Fruit fly (Drosophila melanogaster) whole organism, embryonic: ENCODE measurements around the gene Cyp12a5.

Experiments used
- Atf3 ChIP-seq: fragments of 200-800 bp; sonication (Bioruptor generic); optimal IDR thresholded peaks from 3 replicates; lab custom pipeline; 2016; ENCODE audit warnings: missing biosample characterization, missing genetic modification characterization
- C15 ChIP-seq: fragments of 200-800 bp; sonication (Bioruptor generic); IDR thresholded peaks from 3 replicates; pipeline ENCODE4 v1.3.6; 2022; ENCODE audit warnings: missing biosample characterization, missing genetic modification characterization
- CG10267 ChIP-seq: fragments of 200-800 bp; sonication (Bioruptor generic); optimal IDR thresholded peaks from 2 replicates; lab custom pipeline; 2018; ENCODE audit warnings: missing biosample characterization, mild to moderate bottlenecking, missing genetic modification characterization, moderate library complexity
- CG11247 ChIP-seq: fragments of 200-800 bp; sonication (Bioruptor generic); IDR thresholded peaks from 2 replicates; pipeline ENCODE4 v1.3.6; 2022; ENCODE audit warnings: missing biosample characterization, missing genetic modification characterization
- CG13424 ChIP-seq: fragments of 200-800 bp; sonication (Bioruptor generic); optimal IDR thresholded peaks from 2 replicates; lab custom pipeline; 2019; ENCODE audit warnings: missing biosample characterization, mild to moderate bottlenecking, missing genetic modification characterization, moderate library complexity
- CG14965 ChIP-seq: fragments of 200-800 bp; sonication (Bioruptor generic); optimal IDR thresholded peaks from 2 replicates; lab custom pipeline; 2016; ENCODE audit warnings: missing biosample characterization, missing genetic modification characterization, borderline replicate concordance
- CG15073 ChIP-seq: fragments of 200-800 bp; sonication (Bioruptor generic); optimal IDR thresholded peaks from 2 replicates; lab custom pipeline; 2016; ENCODE audit warnings: missing biosample characterization, missing genetic modification characterization
- CG1832 ChIP-seq: fragments of 200-800 bp; sonication (Bioruptor generic); optimal IDR thresholded peaks from 2 replicates; lab custom pipeline; 2017; ENCODE audit warnings: missing biosample characterization, mild to moderate bottlenecking, missing genetic modification characterization, inconsistent platforms
- CG2120 ChIP-seq: fragments of 200-800 bp; sonication (Bioruptor generic); optimal IDR thresholded peaks from 3 replicates; lab custom pipeline; 2016; ENCODE audit warnings: missing biosample characterization, missing genetic modification characterization
- CG30403 ChIP-seq: fragments of 200-800 bp; sonication (Bioruptor generic); optimal IDR thresholded peaks from 3 replicates; lab custom pipeline; 2016; ENCODE audit warnings: missing biosample characterization, missing genetic modification characterization
- CG32767 ChIP-seq: fragments of 200-800 bp; sonication (Bioruptor generic); IDR thresholded peaks from 2 replicates; pipeline ENCODE4 v1.3.6; 2022; ENCODE audit warnings: missing biosample characterization, missing genetic modification characterization
- CG43689 ChIP-seq: fragments of 200-800 bp; sonication (Bioruptor generic); IDR thresholded peaks from 2 replicates; pipeline ENCODE4 v1.3.6; 2022; ENCODE audit warnings: missing biosample characterization, missing genetic modification characterization
- CG6689 ChIP-seq: fragments of 200-800 bp; sonication (Bioruptor generic); IDR thresholded peaks from 2 replicates; pipeline ENCODE4 v1.3.6; 2022; ENCODE audit warnings: missing biosample characterization, missing genetic modification characterization
- CG7357 ChIP-seq: fragments of 200-800 bp; sonication (Bioruptor generic); IDR thresholded peaks from 3 replicates; pipeline ENCODE4 v1.3.6; 2022; ENCODE audit warnings: missing biosample characterization, missing genetic modification characterization
- CG7372 ChIP-seq: fragments of 200-800 bp; sonication (Bioruptor generic); IDR thresholded peaks from 2 replicates; pipeline ENCODE4 v1.3.6; 2022; ENCODE audit warnings: missing biosample characterization, missing genetic modification characterization
- CG7745 ChIP-seq: fragments of 200-800 bp; sonication (Bioruptor generic); optimal IDR thresholded peaks from 2 replicates; lab custom pipeline; 2018; ENCODE audit warnings: missing biosample characterization, mild to moderate bottlenecking, missing genetic modification characterization, moderate library complexity
- CG7786 ChIP-seq: fragments of 200-800 bp; sonication (Bioruptor generic); optimal IDR thresholded peaks from 2 replicates; lab custom pipeline; 2016; ENCODE audit warnings: missing biosample characterization, missing genetic modification characterization
- CG8944 ChIP-seq: fragments of 200-800 bp; sonication (Bioruptor generic); optimal IDR thresholded peaks from 3 replicates; lab custom pipeline; 2016; ENCODE audit warnings: missing biosample characterization, missing genetic modification characterization
- CG9932 ChIP-seq: fragments of 200-800 bp; sonication (Bioruptor generic); IDR thresholded peaks from 2 replicates; pipeline ENCODE4 v1.3.6; 2022; ENCODE audit warnings: missing biosample characterization, missing genetic modification characterization
- Chrac-16 ChIP-seq: fragments of 200-800 bp; sonication (Bioruptor generic); optimal IDR thresholded peaks from 3 replicates; lab custom pipeline; 2016; ENCODE audit warnings: missing biosample characterization, missing genetic modification characterization
- CrebB ChIP-seq: fragments of 200-800 bp; sonication (Bioruptor generic); optimal IDR thresholded peaks from 3 replicates; lab custom pipeline; 2018; ENCODE audit warnings: missing biosample characterization, mild to moderate bottlenecking, missing genetic modification characterization
- Deaf1 ChIP-seq: fragments of 200-800 bp; optimal IDR thresholded peaks from 3 replicates; lab custom pipeline; 2019; ENCODE audit warnings: missing biosample characterization, mild to moderate bottlenecking, missing genetic modification characterization, moderate library complexity
- Elba2 ChIP-seq: fragments of 200-800 bp; sonication (Bioruptor generic); optimal IDR thresholded peaks from 3 replicates; lab custom pipeline; 2016; ENCODE audit warnings: missing biosample characterization, missing genetic modification characterization
- Ets65A ChIP-seq: fragments of 200-800 bp; sonication (Bioruptor generic); peaks from one replicate; lab custom pipeline; 2016; ENCODE audit warnings: missing biosample characterization, missing genetic modification characterization
- Hsf ChIP-seq: fragments of 200-800 bp; sonication (Bioruptor generic); optimal IDR thresholded peaks from 3 replicates; lab custom pipeline; 2016; ENCODE audit warnings: missing biosample characterization, missing genetic modification characterization
- Lpt ChIP-seq: fragments of >200 bp; optimal IDR thresholded peaks from 2 replicates; lab custom pipeline; 2018; ENCODE audit warnings: missing biosample characterization, missing genetic modification characterization
- Max ChIP-seq: fragments of 200-800 bp; sonication (Bioruptor generic); optimal IDR thresholded peaks from 2 replicates; lab custom pipeline; 2016; ENCODE audit warnings: missing biosample characterization, mild to moderate bottlenecking, missing genetic modification characterization
- Meics ChIP-seq: fragments of 200-800 bp; sonication (Bioruptor generic); optimal IDR thresholded peaks from 2 replicates; lab custom pipeline; 2017; ENCODE audit warnings: missing biosample characterization, mild to moderate bottlenecking, missing genetic modification characterization
- Oli ChIP-seq: fragments of 200-800 bp; sonication (Bioruptor generic); optimal IDR thresholded peaks from 2 replicates; lab custom pipeline; 2018; ENCODE audit warnings: missing biosample characterization, mild to moderate bottlenecking, missing genetic modification characterization, moderate library complexity
- Ptx1 ChIP-seq: fragments of 200-800 bp; sonication (Bioruptor generic); IDR thresholded peaks from 2 replicates; pipeline ENCODE4 v1.3.6; 2022; ENCODE audit warnings: missing biosample characterization, missing genetic modification characterization
- Stat92E ChIP-seq, 3 experiments: fragments of >200 bp in 2 of 3; fragments of 200-800 bp in 1 of 3; sonication (Bioruptor generic) in 1 of 3; optimal IDR thresholded peaks; 2 replicates each; lab custom pipeline; 2017 to 2019; ENCODE audit warnings: missing biosample characterization in 3 of 3, missing genetic modification characterization in 3 of 3, mild to moderate bottlenecking in 1 of 3, moderate library complexity in 1 of 3
- chif ChIP-seq, 2 experiments: fragments of 200-800 bp; sonication (Bioruptor generic); optimal IDR thresholded peaks; 3 replicates each; lab custom pipeline; 2016; ENCODE audit warnings: missing biosample characterization in 2 of 2, missing genetic modification characterization in 2 of 2
- corto ChIP-seq: fragments of 200-800 bp; sonication (Bioruptor generic); optimal IDR thresholded peaks from 2 replicates; lab custom pipeline; 2016; ENCODE audit warnings: missing biosample characterization, mild to moderate bottlenecking, missing genetic modification characterization, moderate library complexity
- da ChIP-seq: fragments of 200-800 bp; sonication (Bioruptor generic); optimal IDR thresholded peaks from 2 replicates; lab custom pipeline; 2016; ENCODE audit warnings: missing biosample characterization, missing genetic modification characterization
- dimm ChIP-seq: fragments of 200-800 bp; sonication (Bioruptor generic); IDR thresholded peaks from 2 replicates; pipeline ENCODE4 v1.3.6; 2022; ENCODE audit warnings: missing biosample characterization, missing genetic modification characterization
- dmrt11E ChIP-seq: fragments of 200-800 bp; sonication (Bioruptor generic); optimal IDR thresholded peaks from 3 replicates; lab custom pipeline; 2018; ENCODE audit warnings: missing biosample characterization, mild to moderate bottlenecking, missing genetic modification characterization, moderate library complexity
- dmrt99B ChIP-seq: fragments of 200-800 bp; sonication (Bioruptor generic); optimal IDR thresholded peaks from 2 replicates; lab custom pipeline; 2018; ENCODE audit warnings: missing biosample characterization, mild to moderate bottlenecking, missing genetic modification characterization, moderate library complexity
- dpn ChIP-seq, 2 experiments: fragments of 200-800 bp; sonication (Bioruptor generic); optimal IDR thresholded peaks; 3 replicates each; lab custom pipeline; 2016; ENCODE audit warnings: missing biosample characterization in 2 of 2, missing genetic modification characterization in 2 of 2
- eyg ChIP-seq: fragments of 200-800 bp; sonication (Bioruptor generic); optimal IDR thresholded peaks from 3 replicates; lab custom pipeline; 2016; ENCODE audit warnings: missing biosample characterization, missing genetic modification characterization
- fru ChIP-seq: fragments of >200 bp; optimal IDR thresholded peaks from 2 replicates; lab custom pipeline; 2017
- gt ChIP-seq: fragments of 200-800 bp; sonication (Bioruptor generic); IDR thresholded peaks from 2 replicates; pipeline ENCODE4 v1.3.6; 2022; ENCODE audit warnings: missing biosample characterization, missing genetic modification characterization
- lbe ChIP-seq: fragments of 200-800 bp; sonication (Bioruptor generic); optimal IDR thresholded peaks from 2 replicates; lab custom pipeline; 2016; ENCODE audit warnings: missing biosample characterization, mild to moderate bottlenecking, missing genetic modification characterization
- onecut ChIP-seq: fragments of 200-800 bp; sonication (Bioruptor generic); IDR thresholded peaks from 2 replicates; pipeline ENCODE4 v1.3.6; 2022; ENCODE audit warnings: missing biosample characterization, missing genetic modification characterization
- p53 ChIP-seq: fragments of 200-800 bp; sonication (Bioruptor generic); optimal IDR thresholded peaks from 2 replicates; lab custom pipeline; 2016; ENCODE audit warnings: missing biosample characterization, missing genetic modification characterization
- psq ChIP-seq: fragments of 200-800 bp; sonication (Bioruptor generic); optimal IDR thresholded peaks from 2 replicates; lab custom pipeline; 2017; ENCODE audit warnings: missing biosample characterization, missing genetic modification characterization
- schlank ChIP-seq: fragments of 200-800 bp; sonication (Bioruptor generic); optimal IDR thresholded peaks from 2 replicates; lab custom pipeline; 2018; ENCODE audit warnings: missing biosample characterization, mild to moderate bottlenecking, missing genetic modification characterization
- scrt ChIP-seq: fragments of 200-800 bp; sonication (Bioruptor generic); optimal IDR thresholded peaks from 2 replicates; lab custom pipeline; 2018; ENCODE audit warnings: missing biosample characterization, mild to moderate bottlenecking, missing genetic modification characterization, moderate library complexity
- seq ChIP-seq: fragments of 200-800 bp; sonication (Bioruptor generic); IDR thresholded peaks from 2 replicates; pipeline ENCODE4 v1.3.6; 2022; ENCODE audit warnings: missing biosample characterization, missing genetic modification characterization
- shn ChIP-seq: fragments of 200-800 bp; sonication (Bioruptor generic); optimal IDR thresholded peaks from 3 replicates; lab custom pipeline; 2016; ENCODE audit warnings: missing biosample characterization, missing genetic modification characterization
- slp2 ChIP-seq: fragments of 200-800 bp; sonication (Bioruptor generic); optimal IDR thresholded peaks from 2 replicates; lab custom pipeline; 2016; ENCODE audit warnings: missing biosample characterization, missing genetic modification characterization
- vnd ChIP-seq: fragments of 200-800 bp; sonication (Bioruptor generic); IDR thresholded peaks from 3 replicates; pipeline ENCODE4 v1.3.6; 2022; ENCODE audit warnings: missing biosample characterization, missing genetic modification characterization; ENCODE audit not compliant: partially characterized antibody
- wdn ChIP-seq: fragments of 200-800 bp; sonication (Bioruptor generic); IDR thresholded peaks from 2 replicates; pipeline ENCODE4 v1.3.6; 2022; ENCODE audit warnings: missing biosample characterization, missing genetic modification characterization

The Cyp12a5 gene

dm6 chr3R:19180263-19180893 lies 47.9 kb downstream of the Cyp12a5 start, which contains the start of the genes CG5555 and myd (continued):
- TF ChIP-seq chif (GFP tag; optimal IDR thresholded peaks at IDR 0.05; lab: Kevin White, UChicago), result no peak
- TF ChIP-seq Ets65A (GFP tag; lab: Kevin White, UChicago), result no peak
- TF ChIP-seq Meics (GFP tag; lab: Kevin White, UChicago), result no peak
- no peak for TF ChIP-seq dmrt11E (tag; lab: Kevin White, UChicago)
- TF ChIP-seq CrebB (tag; lab: Kevin White, UChicago), result peak; percentile 32
- no peak for TF ChIP-seq Lpt
- no peak for TF ChIP-seq Chrac-16
- TF ChIP-seq da, result no peak
- no peak for TF ChIP-seq CG15073 (GFP tag; lab: Kevin White, UChicago)
- TF ChIP-seq CG7372 (GFP tag; lab: Robert Waterston, UW), result no peak
- no peak for TF ChIP-seq CG1832 (GFP tag; lab: Kevin White, UChicago)
- peak; percentile 41 for TF ChIP-seq CG30403 (GFP tag; lab: Kevin White, UChicago)
- peak; percentile 30 for TF ChIP-seq scrt (GFP tag; lab: Kevin White, UChicago)
- TF ChIP-seq CG13424 (tag; lab: Kevin White, UChicago), result peak; percentile 34
- no peak for TF ChIP-seq Elba2
- TF ChIP-seq fru (lab: Kevin White, UChicago), result no peak
- TF ChIP-seq CG32767 (GFP tag; lab: Robert Waterston, UW), result no peak
- TF ChIP-seq p53 (GFP tag; lab: Kevin White, UChicago), result no peak
- TF ChIP-seq eyg (GFP tag; lab: Kevin White, UChicago), result peak; percentile 45
- peak; percentile 98 for TF ChIP-seq Deaf1 (tag; lab: Kevin White, UChicago)
- peak in 1 of 3 experiments; percentile 22 for TF ChIP-seq Stat92E (GFP tag; optimal IDR thresholded peaks at IDR 0.05; lab: Kevin White, UChicago)
- no peak for TF ChIP-seq Atf3 (GFP tag; lab: Kevin White, UChicago)
- no peak for TF ChIP-seq dimm (GFP tag; lab: Robert Waterston, UW)
- TF ChIP-seq schlank (tag; lab: Kevin White, UChicago), result no peak
- TF ChIP-seq shn, result peak; percentile 13
- TF ChIP-seq CG43689, result no peak
- TF ChIP-seq onecut (GFP tag; lab: Robert Waterston, UW), result peak; percentile 29; the same call in 1 of the 2 replicates
- no peak for TF ChIP-seq psq
- no peak for TF ChIP-seq Oli (tag; lab: Kevin White, UChicago)
- TF ChIP-seq Hsf (GFP tag; lab: Kevin White, UChicago), result peak; percentile 47
- TF ChIP-seq Ptx1 (GFP tag; lab: Robert Waterston, UW), result no peak
- TF ChIP-seq corto (GFP tag; lab: Kevin White, UChicago), result peak; percentile 32
- TF ChIP-seq CG6689 (GFP tag; lab: Robert Waterston, UW), result no peak
- TF ChIP-seq C15 (GFP tag; lab: Robert Waterston, UW), result no peak
- TF ChIP-seq lbe (GFP tag; lab: Kevin White, UChicago), result peak; percentile 65
- TF ChIP-seq CG11247 (GFP tag; lab: Robert Waterston, UW), result no peak
- TF ChIP-seq vnd (GFP tag; lab: Robert Waterston, UW), result peak; percentile 78
- peak; percentile 15; the same call in 1 of the 2 replicates for TF ChIP-seq seq (GFP tag; lab: Robert Waterston, UW)
- TF ChIP-seq CG2120, result peak; percentile 76
- no peak for TF ChIP-seq CG14965 (GFP tag; lab: Kevin White, UChicago)
- TF ChIP-seq CG7357, result peak; percentile 33; the same call in 1 of the 3 replicates
- no peak for TF ChIP-seq CG8944 (GFP tag; lab: Kevin White, UChicago)
- no peak for TF ChIP-seq Max (GFP tag; lab: Kevin White, UChicago)
- TF ChIP-seq dpn (GFP tag; optimal IDR thresholded peaks at IDR 0.05; lab: Kevin White, UChicago), result peak; percentile 40 to 50
- no peak for TF ChIP-seq dmrt99B (tag; lab: Kevin White, UChicago)
- TF ChIP-seq CG7786 (GFP tag; lab: Kevin White, UChicago), result peak; percentile 38
- TF ChIP-seq CG10267 (tag; lab: Kevin White, UChicago), result peak; percentile 95
- TF ChIP-seq wdn, result no peak
- TF ChIP-seq gt (GFP tag; lab: Robert Waterston, UW), result no peak
- peak; percentile 74 for TF ChIP-seq CG9932 (GFP tag; lab: Robert Waterston, UW)
- peak; percentile 1 for TF ChIP-seq slp2 (GFP tag; lab: Kevin White, UChicago)
- TF ChIP-seq CG7745, result no peak
